Worm (Caenorhabditis elegans) whole organism, young adult: Measurements from ENCODE around the gene nrde-3.

Experiments used
- B0019.2 ChIP-seq: fragments of 200-800 bp; sonication (Bioruptor generic); conservative IDR thresholded peaks from 2 replicates; pipeline ENCODE4 v1.3.6; 2022; ENCODE audit warnings: missing genetic modification reagents, missing genetic modification characterization, missing compliant biosample characterization
- F52B5.7 ChIP-seq: sonication (generic microtip); optimal IDR thresholded peaks from 2 replicates; lab custom pipeline; 2016; ENCODE audit warnings: mild to moderate bottlenecking, missing genetic modification characterization, missing compliant biosample characterization
- T26A5.8 ChIP-seq: sonication (generic microtip); optimal IDR thresholded peaks from 2 replicates; lab custom pipeline; 2016; ENCODE audit warnings: missing genetic modification characterization, missing compliant biosample characterization
- Y53G8AR.9 ChIP-seq: fragments of 200-800 bp; sonication (Bioruptor generic); conservative IDR thresholded peaks from 2 replicates; pipeline ENCODE4 v1.3.6; 2022; ENCODE audit warnings: missing genetic modification reagents, missing genetic modification characterization, missing compliant biosample characterization
- akir-1 ChIP-seq: fragments of 200-800 bp; sonication (Bioruptor generic); optimal IDR thresholded peaks from 2 replicates; lab custom pipeline; 2018; ENCODE audit warnings: mild to moderate bottlenecking, missing genetic modification characterization, moderate library complexity, missing compliant biosample characterization
- aptf-3 ChIP-seq: fragments of 200-800 bp; sonication (Bioruptor generic); IDR thresholded peaks from 2 replicates; pipeline ENCODE4 v1.3.6; 2022; ENCODE audit warnings: missing genetic modification characterization, missing compliant biosample characterization
- bed-1 ChIP-seq: fragments of 200-800 bp; sonication (Bioruptor generic); IDR thresholded peaks from 2 replicates; pipeline ENCODE4 v1.3.6; 2022; ENCODE audit warnings: missing genetic modification reagents, missing genetic modification characterization, missing compliant biosample characterization
- ccch-3 ChIP-seq: fragments of 200-800 bp; sonication (Bioruptor generic); optimal IDR thresholded peaks from 2 replicates; lab custom pipeline; 2018; ENCODE audit warnings: mild to moderate bottlenecking, missing genetic modification characterization, missing compliant biosample characterization
- cebp-1 ChIP-seq, 2 experiments: fragments of 200-800 bp in 1 of 2; sonication (Bioruptor generic) in 1 of 2; sonication (generic microtip) in 1 of 2; IDR thresholded peaks in 1 of 2; optimal IDR thresholded peaks in 1 of 2; 2 replicates each; pipeline versions ENCODE4 v1.3.6 to Lab custom; 2017 to 2022; ENCODE audit warnings: missing compliant biosample characterization in 2 of 2, missing genetic modification characterization in 2 of 2, mild to moderate bottlenecking in 1 of 2, missing genetic modification reagents in 1 of 2, moderate library complexity in 1 of 2
- cebp-2 ChIP-seq: fragments of 200-800 bp; sonication (Bioruptor generic); IDR thresholded peaks from 2 replicates; pipeline ENCODE4 v1.3.6; 2022; ENCODE audit warnings: missing genetic modification characterization, missing compliant biosample characterization
- ceh-100 ChIP-seq: fragments of 200-800 bp; sonication (Bioruptor generic); IDR thresholded peaks from 2 replicates; pipeline ENCODE4 v1.3.6; 2022; ENCODE audit warnings: missing genetic modification reagents, missing genetic modification characterization, missing compliant biosample characterization
- ceh-27 ChIP-seq: fragments of 200-800 bp; sonication (Bioruptor generic); optimal IDR thresholded peaks from 2 replicates; lab custom pipeline; 2018; ENCODE audit warnings: mild to moderate bottlenecking, missing genetic modification characterization, moderate library complexity, missing compliant biosample characterization
- ceh-79 ChIP-seq: sonication (generic microtip); optimal IDR thresholded peaks from 2 replicates; lab custom pipeline; 2017; ENCODE audit warnings: mild to moderate bottlenecking, missing genetic modification characterization, missing compliant biosample characterization
- ceh-91 ChIP-seq: fragments of 200-800 bp; sonication (Bioruptor generic); IDR thresholded peaks from 2 replicates; pipeline ENCODE4 v1.3.6; 2022; ENCODE audit warnings: missing genetic modification reagents, missing genetic modification characterization, missing compliant biosample characterization
- efl-1 ChIP-seq: fragments of 150-350 bp; optimal IDR thresholded peaks from 2 replicates; lab custom pipeline; 2014; ENCODE audit warnings: missing biosample characterization, missing genetic modification reagents, missing genetic modification characterization
- egl-18 ChIP-seq: fragments of 200-800 bp; sonication (Bioruptor generic); IDR thresholded peaks from 2 replicates; pipeline ENCODE4 v1.3.6; 2022; ENCODE audit warnings: missing genetic modification reagents, missing genetic modification characterization, missing compliant biosample characterization
- ekl-4 ChIP-seq: fragments of 200-800 bp; sonication (Bioruptor generic); IDR thresholded peaks from 2 replicates; pipeline ENCODE4 v1.3.6; 2022; ENCODE audit warnings: missing genetic modification reagents, missing genetic modification characterization, missing compliant biosample characterization
- him-1 ChIP-seq: sonication (generic microtip); optimal IDR thresholded peaks from 2 replicates; lab custom pipeline; 2016; ENCODE audit warnings: missing genotype, missing genetic modification reagents, missing genetic modification characterization, missing compliant biosample characterization
- hlh-26 ChIP-seq: fragments of 200-800 bp; sonication (Bioruptor generic); conservative IDR thresholded peaks from 2 replicates; pipeline ENCODE4 v1.3.6; 2022; ENCODE audit warnings: missing genetic modification reagents, missing genetic modification characterization, missing compliant biosample characterization
- hrde-1 ChIP-seq: sonication (generic microtip); optimal IDR thresholded peaks from 2 replicates; lab custom pipeline; 2016; ENCODE audit warnings: missing genetic modification characterization, mild to moderate bottlenecking, missing compliant biosample characterization, moderate library complexity, missing genotype, missing genetic modification reagents, borderline replicate concordance
- lag-1 ChIP-seq: fragments of 200-800 bp; sonication (Bioruptor generic); IDR thresholded peaks from 2 replicates; pipeline ENCODE4 v1.3.6; 2022; ENCODE audit warnings: missing genetic modification reagents, missing genetic modification characterization, missing compliant biosample characterization
- let-526 ChIP-seq: fragments of 200-800 bp; sonication (Bioruptor generic); IDR thresholded peaks from 2 replicates; pipeline ENCODE4 v1.3.6; 2022; ENCODE audit warnings: missing genetic modification reagents, missing genetic modification characterization, missing compliant biosample characterization
- let-607 ChIP-seq, 2 experiments: fragments of 200-800 bp in 1 of 2; sonication (Bioruptor generic) in 1 of 2; sonication (generic microtip) in 1 of 2; optimal IDR thresholded peaks; 2 replicates each; lab custom pipeline; 2016 to 2018; ENCODE audit warnings: mild to moderate bottlenecking in 2 of 2, missing compliant biosample characterization in 2 of 2, missing genetic modification characterization in 2 of 2, moderate library complexity in 2 of 2, missing genotype in 1 of 2
- lin-26 ChIP-seq: fragments of 200-800 bp; sonication (Bioruptor generic); IDR thresholded peaks from 2 replicates; pipeline ENCODE4 v1.3.6; 2022; ENCODE audit warnings: missing genetic modification reagents, missing genetic modification characterization, missing compliant biosample characterization
- lsy-27 ChIP-seq: sonication (generic microtip); optimal IDR thresholded peaks from 2 replicates; lab custom pipeline; 2017; ENCODE audit warnings: missing genetic modification characterization, mild to moderate bottlenecking, missing compliant biosample characterization, antibody characterized with exemption, missing genotype, borderline replicate concordance; ENCODE audit not compliant: insufficient read depth
- madf-3 ChIP-seq: fragments of 200-800 bp; sonication (Bioruptor generic); IDR thresholded peaks from 2 replicates; pipeline ENCODE4 v1.3.6; 2022; ENCODE audit warnings: missing genetic modification reagents, missing genetic modification characterization, missing compliant biosample characterization
- madf-6 ChIP-seq: fragments of 200-800 bp; sonication (Bioruptor generic); IDR thresholded peaks from 2 replicates; pipeline ENCODE4 v1.3.6; 2022; ENCODE audit warnings: missing genetic modification reagents, missing genetic modification characterization, missing compliant biosample characterization
- mcd-1 ChIP-seq: fragments of 200-800 bp; sonication (Bioruptor generic); IDR thresholded peaks from 2 replicates; pipeline ENCODE4 v1.3.6; 2022; ENCODE audit warnings: missing genetic modification reagents, missing genetic modification characterization, missing compliant biosample characterization
- mel-28 ChIP-seq: sonication (generic microtip); optimal IDR thresholded peaks from 2 replicates; lab custom pipeline; 2016; ENCODE audit warnings: borderline replicate concordance, mild to moderate bottlenecking, missing genetic modification characterization, missing compliant biosample characterization
- nfya-1 ChIP-seq: sonication (generic microtip); optimal IDR thresholded peaks from 2 replicates; lab custom pipeline; 2017; ENCODE audit warnings: antibody characterized with exemption, missing compliant biosample characterization, missing genetic modification characterization, borderline replicate concordance; ENCODE audit not compliant: insufficient read depth
- nfyb-1 ChIP-seq: fragments of 200-800 bp; sonication (Bioruptor generic); IDR thresholded peaks from 2 replicates; pipeline ENCODE4 v1.3.6; 2022; ENCODE audit warnings: missing genetic modification reagents, missing genetic modification characterization, missing compliant biosample characterization
- nhr-120 ChIP-seq: fragments of 200-800 bp; sonication (Bioruptor generic); IDR thresholded peaks from 2 replicates; pipeline ENCODE4 v1.3.6; 2022; ENCODE audit warnings: missing genetic modification characterization, missing compliant biosample characterization
- nhr-179 ChIP-seq: sonication (generic microtip); optimal IDR thresholded peaks from 2 replicates; lab custom pipeline; 2016; ENCODE audit warnings: mild to moderate bottlenecking, missing genetic modification characterization, missing compliant biosample characterization
- nhr-90 ChIP-seq: sonication (generic microtip); optimal IDR thresholded peaks from 2 replicates; lab custom pipeline; 2016; ENCODE audit warnings: missing genotype, mild to moderate bottlenecking, missing genetic modification characterization, missing compliant biosample characterization
- pbrm-1 ChIP-seq: fragments of 200-800 bp; sonication (Bioruptor generic); IDR thresholded peaks from 2 replicates; pipeline ENCODE4 v1.3.6; 2022; ENCODE audit warnings: missing genetic modification reagents, missing genetic modification characterization, missing compliant biosample characterization
- pha-4 ChIP-seq: fragments of 150-350 bp; sonication (generic microtip); optimal IDR thresholded peaks from 2 replicates; lab custom pipeline; 2014; ENCODE audit warnings: missing biosample characterization, missing genetic modification reagents, missing genetic modification characterization
- rcor-1 ChIP-seq: fragments of 200-800 bp; sonication (Bioruptor generic); IDR thresholded peaks from 2 replicates; pipeline ENCODE4 v1.3.6; 2022; ENCODE audit warnings: missing genetic modification reagents, missing genetic modification characterization, missing compliant biosample characterization
- sdz-38 ChIP-seq: sonication (generic microtip); optimal IDR thresholded peaks from 2 replicates; lab custom pipeline; 2016; ENCODE audit warnings: missing genotype, missing genetic modification characterization, missing compliant biosample characterization
- snpc-1.1 ChIP-seq: sonication (generic microtip); optimal IDR thresholded peaks from 2 replicates; lab custom pipeline; 2017; ENCODE audit warnings: missing genetic modification characterization, mild to moderate bottlenecking, missing compliant biosample characterization, antibody characterized with exemption, moderate library complexity, missing genotype, missing genetic modification reagents; ENCODE audit not compliant: insufficient read depth
- snpc-4 ChIP-seq, 5 experiments: fragments of 150-350 bp in 1 of 5; sonication (generic microtip) in 4 of 5; optimal IDR thresholded peaks; 2 replicates each; lab custom pipeline; 2014 to 2018; ENCODE audit warnings: missing genetic modification characterization in 5 of 5, missing biosample characterization in 3 of 5, antibody characterized with exemption in 2 of 5, mild to moderate bottlenecking in 2 of 5, missing compliant biosample characterization in 2 of 5, missing genotype in 2 of 5, moderate library complexity in 2 of 5, missing genetic modification reagents in 1 of 5
- sptf-2 ChIP-seq: fragments of 200-800 bp; sonication (Bioruptor generic); optimal IDR thresholded peaks from 2 replicates; lab custom pipeline; 2018; ENCODE audit warnings: mild to moderate bottlenecking, missing genetic modification characterization, missing compliant biosample characterization
- ztf-22 ChIP-seq: fragments of 200-800 bp; sonication (Bioruptor generic); optimal IDR thresholded peaks from 2 replicates; lab custom pipeline; 2018; ENCODE audit warnings: mild to moderate bottlenecking, missing genetic modification characterization, moderate library complexity, missing compliant biosample characterization
- ztf-25 ChIP-seq: fragments of 200-800 bp; sonication (Bioruptor generic); IDR thresholded peaks from 2 replicates; pipeline ENCODE4 v1.3.6; 2022; ENCODE audit warnings: missing genetic modification reagents, missing genetic modification characterization, missing compliant biosample characterization
- ztf-3 ChIP-seq: fragments of 200-800 bp; sonication (Bioruptor generic); optimal IDR thresholded peaks from 2 replicates; lab custom pipeline; 2018; ENCODE audit warnings: mild to moderate bottlenecking, missing genetic modification characterization, missing compliant biosample characterization

The nrde-3 gene

DNA sequence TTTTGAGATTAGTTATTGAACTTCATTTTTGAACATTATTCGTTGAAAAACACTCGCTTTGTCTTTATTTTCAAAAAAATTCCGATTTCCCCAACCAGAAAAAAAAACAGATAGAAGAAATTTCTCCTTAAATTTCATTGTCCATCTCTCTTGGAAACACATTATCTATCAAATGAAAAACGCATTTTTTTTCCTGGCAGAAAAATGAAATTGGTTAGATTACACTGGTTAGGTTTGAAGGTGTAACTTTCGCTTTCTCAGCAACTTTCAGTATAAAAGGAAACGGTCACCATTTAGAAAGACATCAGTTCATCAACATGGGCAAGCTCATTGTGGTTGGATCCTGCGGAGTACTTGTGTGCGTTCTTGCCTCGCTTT lies 49.4 kb downstream of the nrde-3 start, which contains the start of gene col-19:
Gene col-19, plus strand, starts transcription at position 301 of the 378 bp plus-strand sequence.
- TF ChIP-seq lsy-27: no peak
- no peak for TF ChIP-seq T26A5.8 (tag; lab: Kevin White, UChicago)
- no peak for TF ChIP-seq ztf-25 (GFP tag; lab: Robert Waterston, UW)
- no peak for TF ChIP-seq mcd-1 (GFP tag; lab: Robert Waterston, UW)
- no peak for TF ChIP-seq ekl-4 (GFP tag; lab: Robert Waterston, UW)
- TF ChIP-seq ceh-100 (GFP tag; lab: Robert Waterston, UW): no peak
- no peak for TF ChIP-seq egl-18
- no peak for TF ChIP-seq madf-6
- no peak for TF ChIP-seq let-607 (tag; optimal IDR thresholded peaks at IDR 0.05; lab: Kevin White, UChicago)
- TF ChIP-seq pha-4 (tag; lab: Kevin White, UChicago): no peak
- no peak for TF ChIP-seq nhr-90
- no peak for TF ChIP-seq rcor-1
- no peak for TF ChIP-seq B0019.2 (GFP tag; lab: Robert Waterston, UW)
- TF ChIP-seq ceh-79: no peak
- TF ChIP-seq nfyb-1: no peak

- no peak for TF ChIP-seq akir-1 (GFP tag; lab: Kevin White, UChicago)
- no peak for TF ChIP-seq egl-18
- no peak for TF ChIP-seq rcor-1
- TF ChIP-seq ztf-22 (GFP tag; lab: Kevin White, UChicago): no peak
- no peak for TF ChIP-seq cebp-2
- no peak for TF ChIP-seq pbrm-1 (GFP tag; lab: Robert Waterston, UW)
- no peak for TF ChIP-seq sdz-38 (tag; lab: Kevin White, UChicago)
- TF ChIP-seq ztf-3 (GFP tag; lab: Kevin White, UChicago): no peak
- no peak for TF ChIP-seq snpc-1.1
- no peak for TF ChIP-seq madf-3 (GFP tag; lab: Robert Waterston, UW)
- TF ChIP-seq nhr-179: no peak
- no peak for TF ChIP-seq snpc-4 (GFP tag; optimal IDR thresholded peaks at IDR 0.05; lab: Kevin White, UChicago)
- TF ChIP-seq snpc-4 (tag; optimal IDR thresholded peaks at IDR 0.05; lab: Kevin White, UChicago): no peak
- TF ChIP-seq cebp-1 (GFP tag; IDR thresholded peaks at IDR 0.05; lab: Robert Waterston, UW): no peak
- TF ChIP-seq cebp-1 (tag; optimal IDR thresholded peaks at IDR 0.05; lab: Kevin White, UChicago): no peak
- TF ChIP-seq nhr-120 (GFP tag; lab: Robert Waterston, UW): 0 out of 2 replicates have a peak, but pooled peaks have one; percentile 14
- TF ChIP-seq ccch-3: no peak
- no peak for TF ChIP-seq ceh-91 (GFP tag; lab: Robert Waterston, UW)
- no peak for TF ChIP-seq hrde-1 (tag; lab: Kevin White, UChicago)
- no peak for TF ChIP-seq mel-28 (tag; lab: Kevin White, UChicago)
- no peak for TF ChIP-seq lag-1 (GFP tag; lab: Robert Waterston, UW)
- no peak for TF ChIP-seq ztf-25 (GFP tag; lab: Robert Waterston, UW)
- 0 out of 2 replicates have a peak, but pooled peaks have one; percentile 53 for TF ChIP-seq hlh-26
- no peak for TF ChIP-seq aptf-3
- peak; percentile 85 for TF ChIP-seq lin-26
- no peak for TF ChIP-seq F52B5.7 (tag; lab: Kevin White, UChicago)
- no peak for TF ChIP-seq ceh-27 (GFP tag; lab: Kevin White, UChicago)
- no peak for TF ChIP-seq let-526 (GFP tag; lab: Robert Waterston, UW)
- no peak for TF ChIP-seq sptf-2
- no peak for TF ChIP-seq nfya-1 (tag; lab: Kevin White, UChicago)
- no peak for TF ChIP-seq efl-1 (GFP tag; lab: Kevin White, UChicago)
- no peak for TF ChIP-seq Y53G8AR.9 (GFP tag; lab: Robert Waterston, UW)
- no peak for TF ChIP-seq bed-1 (GFP tag; lab: Robert Waterston, UW)
- no peak for TF ChIP-seq him-1 (tag; lab: Kevin White, UChicago)
Observed at ce11 chrX:421785-422657, 50.0 kb downstream of the nrde-3 start.
